Fruit fly (Drosophila melanogaster): ENCODE results near the gene CG3402.

CG3402 gene

dm6 chr3L:615425-616046 lies 37.1 kb downstream of the CG3402 start (continued):
- no peak for TF ChIP-seq schlank (tag; optimal IDR thresholded peaks at IDR 0.05)
- no peak for TF ChIP-seq z (GFP tag; IDR thresholded peaks at IDR 0.05)
- no peak for TF ChIP-seq Doc2 (GFP tag; IDR thresholded peaks at IDR 0.05)
- TF ChIP-seq Lim3 (GFP tag; IDR thresholded peaks at IDR 0.05), result peak; percentile 74
- TF ChIP-seq Vsx1 (GFP tag; optimal IDR thresholded peaks at IDR 0.05), result peak; percentile 74
- peak; percentile 95 for TF ChIP-seq gem (tag; optimal IDR thresholded peaks at IDR 0.05)
- TF ChIP-seq hbn (GFP tag; IDR thresholded peaks at IDR 0.05; ENCODE audit: partially characterized antibody), result no peak
- peak; percentile 89 for TF ChIP-seq Awh (GFP tag; IDR thresholded peaks at IDR 0.05)
- 0 out of 3 replicates have a peak, but pooled peaks have one; percentile 20 for TF ChIP-seq sr (GFP tag; IDR thresholded peaks at IDR 0.05)
- peak; percentile 74 for TF ChIP-seq CG4404 (GFP tag; IDR thresholded peaks at IDR 0.05)
- TF ChIP-seq hkb (optimal IDR thresholded peaks at IDR 0.05), result no peak
- TF ChIP-seq hkb (GFP tag; IDR thresholded peaks at IDR 0.05), result peak; percentile 92
- peak; percentile 13 for TF ChIP-seq CG30020 (tag; optimal IDR thresholded peaks at IDR 0.05)
- peak; percentile 84 for TF ChIP-seq ap (GFP tag; IDR thresholded peaks at IDR 0.05)
- TF ChIP-seq repo (GFP tag; optimal IDR thresholded peaks at IDR 0.05), result peak; percentile 72
- peak; percentile 69 for TF ChIP-seq CG33213 (GFP tag; optimal IDR thresholded peaks at IDR 0.05)
- TF ChIP-seq CG8281 (tag; optimal IDR thresholded peaks at IDR 0.05), result peak; percentile 68
- TF ChIP-seq klu (GFP tag; IDR thresholded peaks at IDR 0.05), result no peak
- peak; percentile 85 for TF ChIP-seq H2.0 (GFP tag; IDR thresholded peaks at IDR 0.05)
- TF ChIP-seq CG10654 (GFP tag; optimal IDR thresholded peaks at IDR 0.05), result peak; percentile 85
- TF ChIP-seq CG11560 (tag; IDR thresholded peaks at IDR 0.05), result peak; percentile 72; the same call in 2 of the 3 replicates
- no peak for TF ChIP-seq ato (GFP tag; IDR thresholded peaks at IDR 0.05; ENCODE audit: partially characterized antibody)
- peak; percentile 57 for TF ChIP-seq CG4854 (GFP tag; optimal IDR thresholded peaks at IDR 0.05)
- TF ChIP-seq grau (tag; optimal IDR thresholded peaks at IDR 0.05), result peak; percentile 86
- peak; percentile 92 for TF ChIP-seq CG2712 (tag; optimal IDR thresholded peaks at IDR 0.05)
- peak; percentile 82 for TF ChIP-seq CG43689 (GFP tag; IDR thresholded peaks at IDR 0.05)
- peak; percentile 40 to 93 for TF ChIP-seq bsh (GFP tag; optimal IDR thresholded peaks at IDR 0.05)
- no peak for TF ChIP-seq sc (optimal IDR thresholded peaks at IDR 0.05)
- peak; percentile 82 for TF ChIP-seq sc (GFP tag; optimal IDR thresholded peaks at IDR 0.05)
- peak; percentile 89 for TF ChIP-seq CG16863 (GFP tag; optimal IDR thresholded peaks at IDR 0.05)
- TF ChIP-seq BtbVII (GFP tag; optimal IDR thresholded peaks at IDR 0.05), result peak; percentile 72
- TF ChIP-seq Oaz (GFP tag; IDR thresholded peaks at IDR 0.05), result peak; percentile 78
- TF ChIP-seq Fer1 (GFP tag; optimal IDR thresholded peaks at IDR 0.05), result peak; percentile 89
- peak; percentile 79 for TF ChIP-seq CG7372 (GFP tag; IDR thresholded peaks at IDR 0.05)
- TF ChIP-seq CG12219 (GFP tag; optimal IDR thresholded peaks at IDR 0.05), result peak; percentile 80
- TF ChIP-seq CG17361 (GFP tag; IDR thresholded peaks at IDR 0.05), result peak; percentile 91
- TF ChIP-seq CG6689 (GFP tag; IDR thresholded peaks at IDR 0.05), result peak; percentile 92
- TF ChIP-seq CG10979 (tag; optimal IDR thresholded peaks at IDR 0.05), result peak; percentile 92
- no peak for TF ChIP-seq br (optimal IDR thresholded peaks at IDR 0.05)
- peak; percentile 93 for TF ChIP-seq Sox102F (GFP tag; optimal IDR thresholded peaks at IDR 0.05)
- TF ChIP-seq ATbp (GFP tag; optimal IDR thresholded peaks at IDR 0.05), result peak; percentile 86
- TF ChIP-seq CG15696 (tag; optimal IDR thresholded peaks at IDR 0.05), result peak; percentile 67
- TF ChIP-seq CG10274 (GFP tag; optimal IDR thresholded peaks at IDR 0.05), result peak; percentile 46
- TF ChIP-seq row (GFP tag; IDR thresholded peaks at IDR 0.05), result peak; percentile 94
- TF ChIP-seq CG13894 (tag; optimal IDR thresholded peaks at IDR 0.05), result no peak
- no peak for TF ChIP-seq CG6791 (GFP tag; IDR thresholded peaks at IDR 0.05; ENCODE audit: partially characterized antibody)
- peak; percentile 86 for TF ChIP-seq Hsf (GFP tag; optimal IDR thresholded peaks at IDR 0.05)
- peak; percentile 98 for TF ChIP-seq sens (GFP tag)
- peak; percentile 57 for TF ChIP-seq Taf1 (GFP tag; IDR thresholded peaks at IDR 0.05)
- peak; percentile 94 for TF ChIP-seq ci (GFP tag; IDR thresholded peaks at IDR 0.05)
- no peak for TF ChIP-seq zen2 (GFP tag; IDR thresholded peaks at IDR 0.05; ENCODE audit: partially characterized antibody)

Measured in whole organism, embryonic.